Fruit fly (Drosophila melanogaster): ENCODE results near the gene CG10098.

The CG10098 gene

dm6 chr3R:7087201-7087505, 37.2 kb upstream of the CG10098 start (continued):
- TF ChIP-seq hth (optimal IDR thresholded peaks at IDR 0.05), result no peak
- TF ChIP-seq HmgZ (tag; optimal IDR thresholded peaks at IDR 0.05), result no peak
- no peak for TF ChIP-seq ATbp (GFP tag; optimal IDR thresholded peaks at IDR 0.05)
- TF ChIP-seq Max (GFP tag; optimal IDR thresholded peaks at IDR 0.05), result no peak
- no peak for TF ChIP-seq sens (GFP tag)
- peak; percentile 33 for TF ChIP-seq CG17912 (GFP tag; optimal IDR thresholded peaks at IDR 0.05)
- TF ChIP-seq CG10462 (GFP tag; optimal IDR thresholded peaks at IDR 0.05), result no peak
- TF ChIP-seq slou (GFP tag; optimal IDR thresholded peaks at IDR 0.05), result no peak
- TF ChIP-seq Fer1 (GFP tag; optimal IDR thresholded peaks at IDR 0.05), result no peak
- no peak for TF ChIP-seq CG33213 (GFP tag; optimal IDR thresholded peaks at IDR 0.05)
- TF ChIP-seq dm (GFP tag; optimal IDR thresholded peaks at IDR 0.05), result no peak
- no peak for TF ChIP-seq CoRest (tag; optimal IDR thresholded peaks at IDR 0.05)

- TF ChIP-seq zf30C (GFP tag; optimal IDR thresholded peaks at IDR 0.05) (no peak), B-H2 (GFP tag; optimal IDR thresholded peaks at IDR 0.05) (no peak), CG6791 (GFP tag; IDR thresholded peaks at IDR 0.05; ENCODE audit: partially characterized antibody) (0 out of 3 replicates have a peak, but pooled peaks have one; percentile 13), Nf-YA (GFP tag; IDR thresholded peaks at IDR 0.05) (no peak), Ets65A (GFP tag) (peak; percentile 85), H2.0 (GFP tag; IDR thresholded peaks at IDR 0.05) (0 out of 2 replicates have a peak, but pooled peaks have one; percentile 4), CG9932 (GFP tag; IDR thresholded peaks at IDR 0.05) (0 out of 2 replicates have a peak, but pooled peaks have one; percentile 10), CG3281 (GFP tag; optimal IDR thresholded peaks at IDR 0.05) (no peak), CG15601 (tag; optimal IDR thresholded peaks at IDR 0.05) (no peak), sens (GFP tag) (peak; percentile 8)
Observed at dm6 chr3R:7087904-7088303, 36.4 kb upstream of the CG10098 start.

dm6 chr3R:7088837-7089361, 35.4 kb upstream of the CG10098 start:
- TF ChIP-seq Hand (GFP tag; optimal IDR thresholded peaks at IDR 0.05) (peak; percentile 14), bab2 (GFP tag; optimal IDR thresholded peaks at IDR 0.05) (no peak), Rfx (GFP tag; IDR thresholded peaks at IDR 0.05) (0 out of 2 replicates have a peak, but pooled peaks have one; percentile 8), bbx (GFP tag; IDR thresholded peaks at IDR 0.05; ENCODE audit: partially characterized antibody) (peak; percentile 62), CHES-1-like (GFP tag; optimal IDR thresholded peaks at IDR 0.05) (no peak), Med (GFP tag) (peak; percentile 67), gsb (GFP tag; IDR thresholded peaks at IDR 0.05) (no peak), fd102C (GFP tag; optimal IDR thresholded peaks at IDR 0.05) (no peak), zf30C (GFP tag; optimal IDR thresholded peaks at IDR 0.05) (peak; percentile 6), pros (GFP tag; optimal IDR thresholded peaks at IDR 0.05) (peak; percentile 79), nom (GFP tag; optimal IDR thresholded peaks at IDR 0.05) (peak; percentile 26), onecut (GFP tag; IDR thresholded peaks at IDR 0.05) (peak; percentile 70), Dbx (GFP tag; IDR thresholded peaks at IDR 0.05) (0 out of 3 replicates have a peak, but pooled peaks have one; percentile 23), NFAT (GFP tag; IDR thresholded peaks at IDR 0.05) (0 out of 2 replicates have a peak, but pooled peaks have one; percentile 21), CG34224 (GFP tag; IDR thresholded peaks at IDR 0.05; ENCODE audit: partially characterized antibody) (0 out of 3 replicates have a peak, but pooled peaks have one; percentile 4), croc (GFP tag; conservative IDR thresholded peaks at IDR 0.05) (no peak), exex (tag; optimal IDR thresholded peaks at IDR 0.05) (peak; percentile 54), kay (GFP tag; optimal IDR thresholded peaks at IDR 0.05) (peak; percentile 84), Pdp1 (GFP tag; optimal IDR thresholded peaks at IDR 0.05) (peak in 1 of 2 experiments; percentile 22), H2.0 (GFP tag; IDR thresholded peaks at IDR 0.05) (peak; percentile 5; the same call in 1 of the 2 replicates), Bgb (GFP tag; IDR thresholded peaks at IDR 0.05; ENCODE audit: partially characterized antibody) (0 out of 2 replicates have a peak, but pooled peaks have one; percentile 22), hkb (optimal IDR thresholded peaks at IDR 0.05) (no peak), hkb (GFP tag; IDR thresholded peaks at IDR 0.05) (0 out of 2 replicates have a peak, but pooled peaks have one; percentile 32), ci (GFP tag; IDR thresholded peaks at IDR 0.05) (peak; percentile 35; the same call in 1 of the 3 replicates), CG9727 (GFP tag; optimal IDR thresholded peaks at IDR 0.05) (peak; percentile 11), chm (GFP tag; IDR thresholded peaks at IDR 0.05) (0 out of 2 replicates have a peak, but pooled peaks have one; percentile 47), CG6175 (GFP tag; IDR thresholded peaks at IDR 0.05) (peak; percentile 74; the same call in 2 of the 3 replicates), CG11696 (GFP tag; IDR thresholded peaks at IDR 0.05) (0 out of 2 replicates have a peak, but pooled peaks have one; percentile 49), CG9932 (GFP tag; IDR thresholded peaks at IDR 0.05) (peak; percentile 34; the same call in 1 of the 2 replicates), al (GFP tag; IDR thresholded peaks at IDR 0.05) (no peak)
